Worm (Caenorhabditis elegans) whole organism, young adult: ENCODE data around the gene nspg-12.
A peak's percentile ranks its signal among the peaks of the same experiment; 100 is the strongest.

ENCODE experiments used
- B0261.1 ChIP-seq: sonication (generic microtip); optimal IDR thresholded peaks from 2 replicates; lab custom pipeline; 2016; ENCODE audit warnings: mild to moderate bottlenecking, missing genetic modification characterization, moderate library complexity, missing compliant biosample characterization
- C06A6.2 ChIP-seq: fragments of 200-800 bp; sonication (Bioruptor generic); conservative IDR thresholded peaks from 2 replicates; pipeline ENCODE4 v1.3.6; 2022; ENCODE audit warnings: missing genetic modification characterization, missing compliant biosample characterization
- F22D6.2 ChIP-seq: sonication (generic microtip); optimal IDR thresholded peaks from 2 replicates; lab custom pipeline; 2016; ENCODE audit warnings: mild to moderate bottlenecking, missing genetic modification characterization, missing compliant biosample characterization
- ZK185.1 ChIP-seq: sonication (generic microtip); optimal IDR thresholded peaks from 2 replicates; lab custom pipeline; 2016; ENCODE audit warnings: mild to moderate bottlenecking, missing genetic modification characterization, missing compliant biosample characterization; ENCODE audit not compliant: poor library complexity, severe bottlenecking
- ama-1 ChIP-seq, 3 experiments: fragments of 150-350 bp in 1 of 3; sonication (generic microtip) in 2 of 3; optimal IDR thresholded peaks; 2 replicates each; lab custom pipeline; 2014 to 2018; ENCODE audit warnings: missing biosample characterization in 2 of 3, missing genetic modification characterization in 2 of 3, missing genetic modification reagents in 2 of 3
- aptf-2 ChIP-seq: fragments of 200-800 bp; sonication (Bioruptor generic); conservative IDR thresholded peaks from 2 replicates; pipeline ENCODE4 v1.3.6; 2022; ENCODE audit warnings: missing genetic modification reagents, missing genetic modification characterization, missing compliant biosample characterization
- athp-1 ChIP-seq: sonication (generic microtip); optimal IDR thresholded peaks from 2 replicates; lab custom pipeline; 2017; ENCODE audit warnings: mild to moderate bottlenecking, missing genetic modification characterization, missing compliant biosample characterization
- attf-5 ChIP-seq: fragments of 200-800 bp; sonication (Bioruptor generic); optimal IDR thresholded peaks from 2 replicates; lab custom pipeline; 2018; ENCODE audit warnings: mild to moderate bottlenecking, missing genetic modification characterization, missing compliant biosample characterization
- attf-6 ChIP-seq: fragments of 200-800 bp; sonication (Bioruptor generic); IDR thresholded peaks from 2 replicates; pipeline ENCODE4 v1.3.6; 2022; ENCODE audit warnings: missing genetic modification reagents, missing genetic modification characterization, missing compliant biosample characterization
- ceh-40 ChIP-seq: fragments of 200-800 bp; sonication (Bioruptor generic); IDR thresholded peaks from 2 replicates; pipeline ENCODE4 v1.3.6; 2022; ENCODE audit warnings: missing genetic modification characterization, missing compliant biosample characterization
- die-1 ChIP-seq: sonication (generic microtip); optimal IDR thresholded peaks from 2 replicates; lab custom pipeline; 2016; ENCODE audit warnings: missing genotype, mild to moderate bottlenecking, missing genetic modification characterization, missing compliant biosample characterization
- dox-1 ChIP-seq: fragments of 200-800 bp; sonication (Bioruptor generic); IDR thresholded peaks from 2 replicates; pipeline ENCODE4 v1.3.6; 2022; ENCODE audit warnings: missing genetic modification reagents, missing genetic modification characterization, missing compliant biosample characterization
- egl-18 ChIP-seq: fragments of 200-800 bp; sonication (Bioruptor generic); IDR thresholded peaks from 2 replicates; pipeline ENCODE4 v1.3.6; 2022; ENCODE audit warnings: missing genetic modification reagents, missing genetic modification characterization, missing compliant biosample characterization
- him-1 ChIP-seq: sonication (generic microtip); optimal IDR thresholded peaks from 2 replicates; lab custom pipeline; 2016; ENCODE audit warnings: missing genotype, missing genetic modification reagents, missing genetic modification characterization, missing compliant biosample characterization
- hlh-26 ChIP-seq: fragments of 200-800 bp; sonication (Bioruptor generic); conservative IDR thresholded peaks from 2 replicates; pipeline ENCODE4 v1.3.6; 2022; ENCODE audit warnings: missing genetic modification reagents, missing genetic modification characterization, missing compliant biosample characterization
- hmg-1.2 ChIP-seq: fragments of 200-800 bp; sonication (Bioruptor generic); IDR thresholded peaks from 2 replicates; pipeline ENCODE4 v1.3.6; 2022; ENCODE audit warnings: missing genetic modification reagents, missing genetic modification characterization, missing compliant biosample characterization
- hmg-20 ChIP-seq: fragments of 200-800 bp; sonication (Bioruptor generic); IDR thresholded peaks from 2 replicates; pipeline ENCODE4 v1.3.6; 2022; ENCODE audit warnings: missing genetic modification reagents, missing genetic modification characterization, missing compliant biosample characterization
- hsf-1 ChIP-seq: fragments of 200-800 bp; sonication (Bioruptor generic); IDR thresholded peaks from 2 replicates; pipeline ENCODE4 v1.3.6; 2022; ENCODE audit warnings: missing genetic modification reagents, missing genetic modification characterization, missing compliant biosample characterization
- let-607 ChIP-seq, 2 experiments: fragments of 200-800 bp in 1 of 2; sonication (Bioruptor generic) in 1 of 2; sonication (generic microtip) in 1 of 2; optimal IDR thresholded peaks; 2 replicates each; lab custom pipeline; 2016 to 2018; ENCODE audit warnings: mild to moderate bottlenecking in 2 of 2, missing compliant biosample characterization in 2 of 2, missing genetic modification characterization in 2 of 2, moderate library complexity in 2 of 2, missing genotype in 1 of 2
- lin-40 ChIP-seq: sonication (generic microtip); optimal IDR thresholded peaks from 2 replicates; lab custom pipeline; 2016; ENCODE audit warnings: missing genetic modification characterization, mild to moderate bottlenecking, missing compliant biosample characterization, missing genotype, missing genetic modification reagents
- lir-1 ChIP-seq: fragments of 200-800 bp; sonication (Bioruptor generic); conservative IDR thresholded peaks from 2 replicates; pipeline ENCODE4 v1.3.6; 2022; ENCODE audit warnings: missing genetic modification reagents, missing genetic modification characterization, missing compliant biosample characterization
- madf-10 ChIP-seq: sonication (generic microtip); optimal IDR thresholded peaks from 2 replicates; lab custom pipeline; 2016; ENCODE audit warnings: mild to moderate bottlenecking, missing genetic modification characterization, missing compliant biosample characterization
- madf-3 ChIP-seq: fragments of 200-800 bp; sonication (Bioruptor generic); IDR thresholded peaks from 2 replicates; pipeline ENCODE4 v1.3.6; 2022; ENCODE audit warnings: missing genetic modification reagents, missing genetic modification characterization, missing compliant biosample characterization
- mcd-1 ChIP-seq: fragments of 200-800 bp; sonication (Bioruptor generic); IDR thresholded peaks from 2 replicates; pipeline ENCODE4 v1.3.6; 2022; ENCODE audit warnings: missing genetic modification reagents, missing genetic modification characterization, missing compliant biosample characterization
- mel-28 ChIP-seq: sonication (generic microtip); optimal IDR thresholded peaks from 2 replicates; lab custom pipeline; 2016; ENCODE audit warnings: borderline replicate concordance, mild to moderate bottlenecking, missing genetic modification characterization, missing compliant biosample characterization
- nfyb-1 ChIP-seq: fragments of 200-800 bp; sonication (Bioruptor generic); IDR thresholded peaks from 2 replicates; pipeline ENCODE4 v1.3.6; 2022; ENCODE audit warnings: missing genetic modification reagents, missing genetic modification characterization, missing compliant biosample characterization
- nhr-27 ChIP-seq: fragments of 200-800 bp; sonication (Bioruptor generic); optimal IDR thresholded peaks from 2 replicates; lab custom pipeline; 2018; ENCODE audit warnings: mild to moderate bottlenecking, missing genetic modification characterization, moderate library complexity, missing compliant biosample characterization
- nhr-80 ChIP-seq: sonication (generic microtip); optimal IDR thresholded peaks from 2 replicates; lab custom pipeline; 2016; ENCODE audit warnings: missing genetic modification characterization, missing compliant biosample characterization
- sea-2 ChIP-seq: fragments of 200-800 bp; sonication (Bioruptor generic); IDR thresholded peaks from 2 replicates; pipeline ENCODE4 v1.3.6; 2022; ENCODE audit warnings: missing genetic modification characterization, missing compliant biosample characterization
- snpc-4 ChIP-seq, 5 experiments: fragments of 150-350 bp in 1 of 5; sonication (generic microtip) in 4 of 5; optimal IDR thresholded peaks; 2 replicates each; lab custom pipeline; 2014 to 2018; ENCODE audit warnings: missing genetic modification characterization in 5 of 5, missing biosample characterization in 3 of 5, antibody characterized with exemption in 2 of 5, mild to moderate bottlenecking in 2 of 5, missing compliant biosample characterization in 2 of 5, missing genotype in 2 of 5, moderate library complexity in 2 of 5, missing genetic modification reagents in 1 of 5
- sptf-2 ChIP-seq: fragments of 200-800 bp; sonication (Bioruptor generic); optimal IDR thresholded peaks from 2 replicates; lab custom pipeline; 2018; ENCODE audit warnings: mild to moderate bottlenecking, missing genetic modification characterization, missing compliant biosample characterization
- unc-130 ChIP-seq: sonication (generic microtip); optimal IDR thresholded peaks from 2 replicates; lab custom pipeline; 2016; ENCODE audit warnings: missing genetic modification reagents, missing genetic modification characterization, missing compliant biosample characterization
- unc-62 ChIP-seq: fragments of 150-350 bp; optimal IDR thresholded peaks from 2 replicates; lab custom pipeline; 2014; ENCODE audit warnings: missing biosample characterization, missing genetic modification reagents, missing genetic modification characterization
- zfh-2 ChIP-seq: fragments of 200-800 bp; sonication (Bioruptor generic); conservative IDR thresholded peaks from 2 replicates; pipeline ENCODE4 v1.3.6; 2022; ENCODE audit warnings: missing genetic modification reagents, missing genetic modification characterization, missing compliant biosample characterization
- zim-3 ChIP-seq: sonication (generic microtip); optimal IDR thresholded peaks from 2 replicates; lab custom pipeline; 2017; ENCODE audit warnings: mild to moderate bottlenecking, missing genetic modification characterization, moderate library complexity, missing compliant biosample characterization
- ztf-18 ChIP-seq: sonication (generic microtip); optimal IDR thresholded peaks from 2 replicates; lab custom pipeline; 2016; ENCODE audit warnings: missing genotype, mild to moderate bottlenecking, missing genetic modification characterization, missing compliant biosample characterization
- ztf-26 ChIP-seq: sonication (generic microtip); optimal IDR thresholded peaks from 2 replicates; lab custom pipeline; 2017; ENCODE audit warnings: missing genetic modification characterization, missing compliant biosample characterization
- ztf-28 ChIP-seq: fragments of 200-800 bp; sonication (Bioruptor generic); IDR thresholded peaks from 2 replicates; pipeline ENCODE4 v1.3.6; 2022; ENCODE audit warnings: missing genetic modification reagents, missing genetic modification characterization, missing compliant biosample characterization

The nspg-12 gene

DNA sequence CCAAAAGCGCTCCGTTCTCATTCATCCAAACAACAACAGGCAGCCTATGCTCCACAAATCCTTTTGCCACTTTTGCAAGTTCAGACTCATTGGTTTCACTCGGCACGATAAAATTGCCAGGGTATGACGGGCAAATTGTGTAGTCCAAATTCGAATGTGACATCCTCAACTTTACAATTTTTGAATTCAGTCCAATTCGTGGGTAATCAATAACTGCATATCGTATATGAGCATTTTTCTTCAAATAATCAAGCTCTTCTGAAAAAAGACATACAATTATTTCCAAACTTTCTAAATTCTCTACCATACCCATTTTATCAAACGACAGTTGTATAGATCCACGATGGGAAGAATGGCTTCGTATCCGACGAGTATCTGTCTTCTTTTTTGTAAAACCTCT lies 18.9 kb upstream of the nspg-12 start (continued):
- TF ChIP-seq unc-62 (GFP tag; lab: Kevin White, UChicago) = no peak
- TF ChIP-seq sptf-2 = no peak
- TF ChIP-seq madf-3 (GFP tag; lab: Robert Waterston, UW) = no peak

DNA sequence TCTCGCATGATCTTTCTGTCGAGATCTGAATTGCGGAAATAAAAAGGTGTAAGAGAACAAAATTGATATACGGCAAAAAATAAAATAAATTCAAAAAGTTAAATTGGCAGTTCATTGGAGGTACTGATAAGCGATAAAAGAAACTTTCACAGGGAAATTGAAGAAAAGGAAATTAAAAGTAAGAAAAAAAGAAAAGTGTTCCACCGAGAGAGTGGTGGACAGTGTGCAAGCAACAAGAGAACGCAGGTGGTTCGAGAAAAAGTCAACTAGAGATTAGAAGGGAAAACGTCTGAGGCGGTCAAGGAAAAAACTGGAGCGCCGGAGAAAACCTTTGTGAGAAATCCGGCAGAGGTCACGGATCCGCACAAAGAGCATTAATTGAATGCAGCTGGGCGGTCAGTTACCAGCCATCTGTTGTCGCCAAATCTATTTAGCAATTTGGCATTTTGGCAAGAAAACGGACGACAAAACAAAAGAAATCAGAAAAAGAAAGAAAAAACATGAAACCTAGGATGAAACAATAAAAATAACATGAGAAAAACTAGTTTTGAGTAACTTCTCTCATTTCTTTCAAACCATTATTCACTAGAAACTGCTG lies 13.6 kb upstream of the nspg-12 start, which contains the start of gene mtm-5:
Gene mtm-5 (minus strand): TSS at position 27 of the 598 bp plus-strand sequence.
- TF ChIP-seq attf-6 (no peak), dox-1 (GFP tag; lab: Robert Waterston, UW) (peak; percentile 39; the same call in 1 of the 2 replicates), unc-62 (GFP tag; lab: Kevin White, UChicago) (no peak), zim-3 (no peak), mcd-1 (no peak), hmg-1.2 (GFP tag; lab: Robert Waterston, UW) (peak; percentile 80; the same call in 1 of the 2 replicates), attf-5 (GFP tag; lab: Kevin White, UChicago) (peak; percentile 21), B0261.1 (no peak), ceh-40 (GFP tag; lab: Robert Waterston, UW) (no peak), nhr-80 (peak; percentile 85)
- TF ChIP-seq, all 124 proteins: peak for 4

DNA sequence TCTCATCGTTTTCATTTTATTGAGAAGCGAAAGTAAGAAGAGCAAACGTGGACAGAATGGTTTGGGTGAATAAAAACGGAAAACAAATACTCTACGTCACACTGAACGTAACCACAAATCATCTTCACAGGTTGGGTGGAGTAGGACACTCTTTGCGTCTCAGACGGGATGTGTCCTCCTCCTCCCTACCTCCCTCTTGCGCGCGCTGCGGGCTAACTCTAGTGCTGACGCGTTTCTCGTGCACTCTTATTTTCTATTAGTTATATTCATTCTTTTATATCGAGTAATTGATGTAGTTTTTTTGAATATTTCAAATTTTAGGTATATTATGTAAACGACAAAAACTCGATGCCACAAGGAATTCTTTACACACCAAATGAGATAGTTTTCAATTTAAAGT lies 13.1 kb upstream of the nspg-12 start, which contains the start of gene Y34B4A.7:
Gene Y34B4A.7 (plus strand): TSS at position 297 of the 400 bp plus-strand sequence.
- TF ChIP-seq F22D6.2 (no peak), athp-1 (tag; lab: Kevin White, UChicago) (no peak), mcd-1 (peak; percentile 53), let-607 (tag; optimal IDR thresholded peaks at IDR 0.05; lab: Kevin White, UChicago) (peak in 1 of 2 experiments; percentile 37), zfh-2 (GFP tag; lab: Robert Waterston, UW) (peak; percentile 71), sea-2 (GFP tag; lab: Robert Waterston, UW) (no peak), nhr-80 (peak; percentile 35), ztf-26 (peak; percentile 9), die-1 (no peak), ztf-18 (peak; percentile 92), him-1 (tag; lab: Kevin White, UChicago) (no peak), egl-18 (no peak), madf-10 (tag; lab: Kevin White, UChicago) (no peak), ZK185.1 (no peak), mel-28 (tag; lab: Kevin White, UChicago) (no peak), nfyb-1 (GFP tag; lab: Robert Waterston, UW) (0 out of 2 replicates have a peak, but pooled peaks have one; percentile 39), snpc-4 (GFP tag; optimal IDR thresholded peaks at IDR 0.05; lab: Kevin White, UChicago) (no peak), snpc-4 (tag; optimal IDR thresholded peaks at IDR 0.05; lab: Kevin White, UChicago) (peak in 1 of 4 experiments; percentile 48), dox-1 (GFP tag; lab: Robert Waterston, UW) (peak; percentile 66), nhr-27 (tag; lab: Kevin White, UChicago) (no peak), B0261.1 (no peak), lir-1 (GFP tag; lab: Robert Waterston, UW) (no peak), attf-5 (GFP tag; lab: Kevin White, UChicago) (peak; percentile 51), lin-40 (peak; percentile 47)

DNA sequence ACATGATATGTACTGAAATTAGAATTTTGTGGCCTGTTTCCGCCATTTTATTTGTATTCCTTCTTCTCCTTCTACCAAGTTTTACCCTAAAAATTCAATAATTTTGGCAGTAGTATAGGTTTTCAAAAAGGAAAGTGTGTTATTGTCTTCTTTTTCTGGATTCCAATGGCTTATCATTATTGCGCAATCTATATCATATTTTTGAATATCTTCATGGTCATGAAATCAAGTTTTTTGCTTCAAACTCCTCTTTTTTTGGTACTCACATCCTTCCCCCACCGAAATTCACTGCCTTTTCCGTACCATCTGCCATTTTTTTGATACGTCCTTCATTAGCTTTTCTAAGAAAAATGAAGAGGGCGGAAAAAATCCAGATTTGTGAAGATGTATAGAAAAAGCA lies 8.3 kb upstream of the nspg-12 start:
- TF ChIP-seq hlh-26 (GFP tag; lab: Robert Waterston, UW) (no peak), hsf-1 (no peak), C06A6.2 (GFP tag; lab: Robert Waterston, UW) (no peak), hmg-20 (no peak), aptf-2 (GFP tag; lab: Robert Waterston, UW) (no peak), unc-130 (GFP tag; lab: Kevin White, UChicago) (no peak), B0261.1 (no peak), ztf-28 (GFP tag; lab: Robert Waterston, UW) (no peak), ama-1 (optimal IDR thresholded peaks at IDR 0.05; lab: Kevin White, UChicago) (no peak), ama-1 (GFP tag; optimal IDR thresholded peaks at IDR 0.05; lab: Kevin White, UChicago) (no peak)
- TF ChIP-seq, all 124 proteins: peak for 0
